Fruit fly (Drosophila melanogaster): ENCODE results near the gene CG31068.

DNA sequence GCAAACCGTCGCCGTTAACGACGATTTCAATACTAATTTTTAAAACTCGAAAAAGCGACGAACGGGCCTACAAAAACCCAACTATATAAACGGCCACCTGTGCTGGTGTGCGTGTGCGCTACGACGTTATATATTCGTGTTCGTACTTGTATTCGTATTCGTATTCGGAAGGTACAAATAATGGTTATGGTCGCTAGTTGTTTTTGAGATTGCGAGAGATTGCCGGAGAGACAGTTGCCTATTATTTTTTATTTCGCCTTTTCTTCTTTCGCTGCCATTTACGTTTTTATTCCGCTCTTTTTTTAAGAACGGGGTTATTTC, 48.3 kb downstream of the CG31068 start:
- TF ChIP-seq Sin3A (optimal IDR thresholded peaks at IDR 0.05) (no peak), insv (optimal IDR thresholded peaks at IDR 0.05) (no peak), psq (optimal IDR thresholded peaks at IDR 0.05) (no peak), h (optimal IDR thresholded peaks at IDR 0.05) (no peak), ttk (optimal IDR thresholded peaks at IDR 0.05) (no peak), Myc (optimal IDR thresholded peaks at IDR 0.05) (no peak)

Data from Kc167 (cell line).